Fruit fly (Drosophila melanogaster): ENCODE results near the gene CG13473.
A peak's percentile ranks its signal among the peaks of the same experiment; 100 is the strongest.

CG13473 gene

DNA sequence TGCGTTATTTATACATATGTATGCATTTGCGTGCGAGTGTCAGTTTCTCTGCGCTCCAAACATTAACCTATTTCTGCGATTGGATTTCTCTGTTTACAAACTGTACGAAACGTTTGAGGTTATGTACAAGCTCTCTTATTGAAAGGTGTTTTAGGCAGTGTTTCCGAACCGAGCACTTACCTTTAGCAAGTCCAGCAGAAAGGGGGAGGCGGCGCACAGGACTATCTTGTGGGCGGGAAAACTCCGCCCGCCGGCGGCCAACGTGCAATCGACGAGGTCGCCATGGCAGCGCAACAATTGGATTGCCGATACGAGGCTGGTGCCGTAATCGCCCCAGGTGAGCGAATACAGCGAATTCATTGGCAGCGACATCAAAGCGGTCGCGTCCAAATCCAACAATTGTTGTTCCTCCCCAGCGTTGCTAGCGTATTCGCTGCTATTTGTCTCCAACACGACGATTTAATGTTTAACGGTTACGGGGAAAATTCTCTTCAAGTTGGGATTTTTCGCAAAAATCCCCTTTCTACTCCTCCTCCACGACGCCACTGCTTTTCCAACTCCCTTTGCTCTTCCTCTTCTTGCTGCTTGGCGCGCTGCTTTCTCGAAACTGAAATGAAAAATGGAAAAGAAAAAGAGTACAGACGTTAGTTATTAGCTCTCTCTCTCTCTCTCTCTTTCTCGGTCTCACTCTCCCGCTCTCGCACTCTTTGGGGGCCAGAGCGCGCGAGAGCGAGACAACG is 28.3 kb downstream of the CG13473 start (continued):
- TF ChIP-seq ham (GFP tag; IDR thresholded peaks at IDR 0.05) (peak; percentile 79; the same call in 1 of the 2 replicates), CG14667 (GFP tag; IDR thresholded peaks at IDR 0.05) (peak; percentile 78), Nf-YC (tag; optimal IDR thresholded peaks at IDR 0.05) (peak; percentile 57), HLHmδ (GFP tag; optimal IDR thresholded peaks at IDR 0.05) (peak; percentile 52), Adf1 (GFP tag; IDR thresholded peaks at IDR 0.05) (peak; percentile 80), CG2199 (GFP tag; IDR thresholded peaks at IDR 0.05) (peak; percentile 38; the same call in 1 of the 3 replicates), bigmax (GFP tag; optimal IDR thresholded peaks at IDR 0.05) (peak; percentile 97), Usf (GFP tag; optimal IDR thresholded peaks at IDR 0.05) (peak; percentile 84), ci (GFP tag; IDR thresholded peaks at IDR 0.05) (peak; percentile 96), Oli (tag; optimal IDR thresholded peaks at IDR 0.05) (peak; percentile 86), E2f1 (GFP tag; IDR thresholded peaks at IDR 0.05) (peak; percentile 92), Hsf (GFP tag; optimal IDR thresholded peaks at IDR 0.05) (peak; percentile 91), CG11723 (GFP tag; optimal IDR thresholded peaks at IDR 0.05) (peak; percentile 82), CG17328 (GFP tag; IDR thresholded peaks at IDR 0.05) (peak; percentile 92), cato (GFP tag; optimal IDR thresholded peaks at IDR 0.05; ENCODE audit: borderline replicate concordance) (peak; percentile 67), oc (tag; optimal IDR thresholded peaks at IDR 0.05) (peak; percentile 82), CG42726 (GFP tag; IDR thresholded peaks at IDR 0.05; ENCODE audit: partially characterized antibody) (no peak), luna (GFP tag; optimal IDR thresholded peaks at IDR 0.05) (peak; percentile 85), toy (GFP tag; IDR thresholded peaks at IDR 0.05) (peak; percentile 62; the same call in 1 of the 2 replicates), croc (GFP tag; conservative IDR thresholded peaks at IDR 0.05) (peak; percentile 75), seq (GFP tag; IDR thresholded peaks at IDR 0.05) (peak; percentile 88), ash1 (GFP tag; optimal IDR thresholded peaks at IDR 0.05) (no peak), CG11398 (GFP tag; optimal IDR thresholded peaks at IDR 0.05) (peak; percentile 88), pzg (GFP tag; optimal IDR thresholded peaks at IDR 0.05) (peak; percentile 19), psq (GFP tag; optimal IDR thresholded peaks at IDR 0.05) (peak; percentile 73), tx (GFP tag; optimal IDR thresholded peaks at IDR 0.05) (peak; percentile 89), CG3281 (GFP tag; optimal IDR thresholded peaks at IDR 0.05) (peak; percentile 92), sob (GFP tag; IDR thresholded peaks at IDR 0.05) (peak; percentile 90), fd3F (GFP tag; optimal IDR thresholded peaks at IDR 0.05) (peak; percentile 83), CG4404 (GFP tag; IDR thresholded peaks at IDR 0.05) (peak; percentile 84), dimm (GFP tag; IDR thresholded peaks at IDR 0.05) (peak; percentile 81), CG10565 (GFP tag; optimal IDR thresholded peaks at IDR 0.05) (no peak), Hmx (GFP tag; optimal IDR thresholded peaks at IDR 0.05) (peak; percentile 44), gt (GFP tag; IDR thresholded peaks at IDR 0.05) (peak; percentile 80), CG6254 (GFP tag; optimal IDR thresholded peaks at IDR 0.05) (peak; percentile 70), slou (GFP tag; optimal IDR thresholded peaks at IDR 0.05) (peak; percentile 76), E2f2 (GFP tag; IDR thresholded peaks at IDR 0.05) (peak; percentile 64; the same call in 1 of the 2 replicates), CG8359 (GFP tag; optimal IDR thresholded peaks at IDR 0.05; ENCODE audit: borderline replicate concordance) (peak; percentile 55), gcm (GFP tag; optimal IDR thresholded peaks at IDR 0.05) (peak; percentile 51), CG9797 (GFP tag; optimal IDR thresholded peaks at IDR 0.05) (no peak), trh (GFP tag; optimal IDR thresholded peaks at IDR 0.05) (peak; percentile 67), Lpt (GFP tag; optimal IDR thresholded peaks at IDR 0.05) (no peak), Poxn (GFP tag; IDR thresholded peaks at IDR 0.05) (peak; percentile 74; the same call in 1 of the 2 replicates), CG7987 (GFP tag; optimal IDR thresholded peaks at IDR 0.05) (peak; percentile 32), Vsx1 (GFP tag; optimal IDR thresholded peaks at IDR 0.05) (peak; percentile 69), D (optimal IDR thresholded peaks at IDR 0.05) (no peak), D (GFP tag; optimal IDR thresholded peaks at IDR 0.05) (peak; percentile 81), Doc3 (GFP tag; IDR thresholded peaks at IDR 0.05; ENCODE audit: partially characterized antibody) (no peak), CG2889 (GFP tag; IDR thresholded peaks at IDR 0.05) (peak; percentile 90), Dp (GFP tag; optimal IDR thresholded peaks at IDR 0.05) (peak; percentile 11)
